Fruit fly (Drosophila melanogaster) whole organism, wandering third instar larva: ENCODE results near the gene alpha-Man-IIa.

ENCODE experiments used
- Abd-B ChIP-seq: fragments of >200 bp; optimal IDR thresholded peaks from 2 replicates; lab custom pipeline; 2017; ENCODE audit warnings: missing biosample characterization, missing genetic modification characterization
- CG32264 ChIP-seq: fragments of 200-800 bp; sonication (Bioruptor generic); optimal IDR thresholded peaks from 2 replicates; lab custom pipeline; 2016; ENCODE audit warnings: missing biosample characterization, missing genetic modification characterization
- CG9705 ChIP-seq: fragments of 200-800 bp; sonication (Bioruptor generic); optimal IDR thresholded peaks from 2 replicates; lab custom pipeline; 2018; ENCODE audit warnings: missing biosample characterization, mild to moderate bottlenecking, missing genetic modification characterization
- CrebA ChIP-seq: fragments of 200-800 bp; sonication (Bioruptor generic); optimal IDR thresholded peaks from 2 replicates; lab custom pipeline; 2016; ENCODE audit warnings: missing biosample characterization, mild to moderate bottlenecking, missing genetic modification characterization, borderline replicate concordance
- Dfd ChIP-seq: fragments of >200 bp; optimal IDR thresholded peaks from 2 replicates; lab custom pipeline; 2017; ENCODE audit warnings: missing biosample characterization, missing genetic modification characterization
- Dif ChIP-seq: fragments of 200-275, 200-300 bp; sonication (Bioruptor generic); optimal IDR thresholded peaks from 2 replicates; lab custom pipeline; 2018; ENCODE audit warnings: missing biosample characterization, missing genetic modification characterization; ENCODE audit not compliant: partially characterized antibody
- GATAd ChIP-seq: sonication (Bioruptor generic); optimal IDR thresholded peaks from 2 replicates; lab custom pipeline; 2016; ENCODE audit warnings: missing biosample characterization, missing genetic modification characterization
- HLH106 ChIP-seq: fragments of 200-800 bp; optimal IDR thresholded peaks from 3 replicates; lab custom pipeline; 2019; ENCODE audit warnings: missing biosample characterization, mild to moderate bottlenecking, missing genetic modification characterization, moderate library complexity
- Hnf4 ChIP-seq: fragments of 200-800 bp; sonication (Bioruptor generic); optimal IDR thresholded peaks from 2 replicates; lab custom pipeline; 2016; ENCODE audit warnings: missing biosample characterization, mild to moderate bottlenecking, missing genetic modification characterization
- Hr78 ChIP-seq: fragments of >200 bp; optimal IDR thresholded peaks from 2 replicates; lab custom pipeline; 2017; ENCODE audit warnings: missing biosample characterization, missing genetic modification characterization
- Hr83 ChIP-seq: fragments of 200-300 bp; sonication (Bioruptor generic); optimal IDR thresholded peaks from 2 replicates; lab custom pipeline; 2016; ENCODE audit warnings: missing biosample characterization, mild to moderate bottlenecking, missing genetic modification characterization, moderate library complexity; ENCODE audit not compliant: poor library complexity, severe bottlenecking
- Jra ChIP-seq: sonication (Bioruptor generic); optimal IDR thresholded peaks from 2 replicates; lab custom pipeline; 2016; ENCODE audit warnings: missing biosample characterization, missing genetic modification characterization
- Mio ChIP-seq: sonication (Bioruptor generic); optimal IDR thresholded peaks from 2 replicates; lab custom pipeline; 2016; ENCODE audit warnings: missing biosample characterization, missing genetic modification characterization
- Myc ChIP-seq: fragments of >200 bp; optimal IDR thresholded peaks from 2 replicates; lab custom pipeline; 2017
- N ChIP-seq: fragments of >200 bp; optimal IDR thresholded peaks from 2 replicates; lab custom pipeline; 2018; ENCODE audit warnings: missing biosample characterization, missing external identifiers, missing genetic modification characterization
- OdsH ChIP-seq: fragments of 200-800 bp; sonication (Bioruptor generic); optimal IDR thresholded peaks from 2 replicates; lab custom pipeline; 2016; ENCODE audit warnings: missing biosample characterization, mild to moderate bottlenecking, missing genetic modification characterization
- Rel ChIP-seq, 2 experiments: fragments of 200-800 bp; sonication (Bioruptor generic) in 1 of 2; optimal IDR thresholded peaks; 2 replicates in 1 of 2; 3 replicates in 1 of 2; lab custom pipeline; 2016 to 2019; ENCODE audit warnings: mild to moderate bottlenecking in 2 of 2, missing biosample characterization in 2 of 2, missing genetic modification characterization in 2 of 2, moderate library complexity in 1 of 2
- Sp1 ChIP-seq: fragments of 200-800 bp; sonication (Bioruptor generic); optimal IDR thresholded peaks from 3 replicates; lab custom pipeline; 2019; ENCODE audit warnings: missing biosample characterization, mild to moderate bottlenecking, missing genetic modification characterization, moderate library complexity
- Vsx2 ChIP-seq: fragments of 200-300, 225-300 bp; sonication (Bioruptor generic); optimal IDR thresholded peaks from 2 replicates; lab custom pipeline; 2018; ENCODE audit warnings: missing biosample characterization, missing genetic modification characterization; ENCODE audit not compliant: partially characterized antibody
- br ChIP-seq: fragments of 200-800 bp; sonication (Bioruptor generic); optimal IDR thresholded peaks from 2 replicates; lab custom pipeline; 2016; ENCODE audit warnings: missing biosample characterization, missing genetic modification characterization
- brk ChIP-seq: fragments of 200-800 bp; sonication (Bioruptor generic); optimal IDR thresholded peaks from 2 replicates; lab custom pipeline; 2016; ENCODE audit warnings: missing biosample characterization, mild to moderate bottlenecking, missing genetic modification characterization
- dl ChIP-seq, 2 experiments: fragments of 175-275, 200-275 bp in 1 of 2; fragments of 200-275 bp in 1 of 2; sonication (Bioruptor generic); optimal IDR thresholded peaks; lab custom pipeline; 2018; ENCODE audit warnings: mild to moderate bottlenecking in 2 of 2, missing biosample characterization in 2 of 2, missing genetic modification characterization in 2 of 2, moderate library complexity in 2 of 2; ENCODE audit not compliant: partially characterized antibody in 2 of 2, insufficient read depth in 1 of 2
- dmrt93B ChIP-seq: fragments of 200-800 bp; sonication (Bioruptor generic); optimal IDR thresholded peaks from 2 replicates; lab custom pipeline; 2018; ENCODE audit warnings: missing biosample characterization, mild to moderate bottlenecking, missing genetic modification characterization
- dsf ChIP-seq: sonication (Bioruptor generic); optimal IDR thresholded peaks from 2 replicates; lab custom pipeline; 2016; ENCODE audit warnings: missing biosample characterization, missing genetic modification characterization, borderline replicate concordance
- ey ChIP-seq: fragments of 200-800 bp; sonication (Bioruptor generic); optimal IDR thresholded peaks from 2 replicates; lab custom pipeline; 2016; ENCODE audit warnings: missing biosample characterization, missing genetic modification characterization
- foxo ChIP-seq, 2 experiments: fragments of 200-800 bp; sonication (Bioruptor generic); optimal IDR thresholded peaks; 2 replicates in 1 of 2; 3 replicates in 1 of 2; lab custom pipeline; 2016 to 2017; ENCODE audit warnings: missing biosample characterization in 2 of 2, missing genetic modification characterization in 2 of 2
- fru ChIP-seq: fragments of 200-800 bp; sonication (Bioruptor generic); optimal IDR thresholded peaks from 3 replicates; lab custom pipeline; 2016; ENCODE audit warnings: missing biosample characterization, mild to moderate bottlenecking, missing genetic modification characterization
- h ChIP-seq: fragments of 200-800 bp; sonication (Bioruptor generic); optimal IDR thresholded peaks from 3 replicates; lab custom pipeline; 2016; ENCODE audit warnings: missing biosample characterization, mild to moderate bottlenecking, missing genetic modification characterization
- jim ChIP-seq: fragments of 175-275, 200-325 bp; sonication (Bioruptor generic); optimal IDR thresholded peaks from 2 replicates; lab custom pipeline; 2016; ENCODE audit warnings: missing biosample characterization, mild to moderate bottlenecking, missing genetic modification characterization
- lola ChIP-seq: fragments of >200 bp; optimal IDR thresholded peaks from 2 replicates; lab custom pipeline; 2017; ENCODE audit warnings: missing biosample characterization, missing genetic modification characterization
- pan ChIP-seq: fragments of >200 bp; optimal IDR thresholded peaks from 2 replicates; lab custom pipeline; 2017
- psq ChIP-seq: fragments of 200-800 bp; sonication (Bioruptor generic); optimal IDR thresholded peaks from 3 replicates; lab custom pipeline; 2017; ENCODE audit warnings: missing biosample characterization, mild to moderate bottlenecking, missing genetic modification characterization, moderate library complexity
- rgr ChIP-seq: fragments of 200-800 bp; sonication (Bioruptor generic); optimal IDR thresholded peaks from 3 replicates; lab custom pipeline; 2016; ENCODE audit warnings: missing biosample characterization, mild to moderate bottlenecking, missing genetic modification characterization
- sage ChIP-seq: fragments of 200-800 bp; sonication (Bioruptor generic); optimal IDR thresholded peaks from 2 replicates; lab custom pipeline; 2016; ENCODE audit warnings: missing biosample characterization, mild to moderate bottlenecking, missing genetic modification characterization
- sv ChIP-seq: fragments of 200-800 bp; sonication (Bioruptor generic); optimal IDR thresholded peaks from 3 replicates; lab custom pipeline; 2016; ENCODE audit warnings: missing biosample characterization, missing genetic modification characterization
- tai ChIP-seq: sonication (Bioruptor generic); optimal IDR thresholded peaks from 2 replicates; lab custom pipeline; 2016; ENCODE audit warnings: missing biosample characterization, missing genetic modification characterization
- usp ChIP-seq: fragments of >200 bp; optimal IDR thresholded peaks from 2 replicates; lab custom pipeline; 2017; ENCODE audit warnings: missing biosample characterization, missing genetic modification characterization
- woc ChIP-seq: sonication (Bioruptor generic); optimal IDR thresholded peaks from 2 replicates; lab custom pipeline; 2016; ENCODE audit warnings: missing biosample characterization, mild to moderate bottlenecking, missing genetic modification characterization

alpha-Man-IIa gene

dm6 chr3R:9390201-9390600, 22.1 kb upstream of the alpha-Man-IIa start:
- no peak for TF ChIP-seq sv
- TF ChIP-seq Dif, result no peak
- TF ChIP-seq Vsx2 (GFP tag; lab: Kevin White, UChicago), result no peak
- no peak for TF ChIP-seq Sp1 (GFP tag; lab: Kevin White, UChicago)
- no peak for TF ChIP-seq ey (GFP tag; lab: Kevin White, UChicago)
- no peak for TF ChIP-seq jim (GFP tag; lab: Kevin White, UChicago)
- no peak for TF ChIP-seq GATAd
- no peak for TF ChIP-seq rgr (GFP tag; lab: Kevin White, UChicago)
- no peak for TF ChIP-seq dmrt93B
- TF ChIP-seq psq (GFP tag; lab: Kevin White, UChicago), result no peak
- TF ChIP-seq CG9705, result no peak
- TF ChIP-seq Mio (GFP tag; lab: Kevin White, UChicago), result no peak
- TF ChIP-seq OdsH (GFP tag; lab: Kevin White, UChicago), result no peak
- TF ChIP-seq dl (GFP tag; optimal IDR thresholded peaks at IDR 0.05; lab: Kevin White, UChicago; ENCODE audit: insufficient read depth in 1 of 2, partially characterized antibody in 2 of 2), result no peak
- TF ChIP-seq tai (GFP tag; lab: Kevin White, UChicago), result no peak

- no peak for TF ChIP-seq CrebA (GFP tag; lab: Kevin White, UChicago)
- TF ChIP-seq sv, result no peak
Observed at dm6 chr3R:9392421-9392820, 19.9 kb upstream of the alpha-Man-IIa start.

- TF ChIP-seq OdsH (GFP tag; lab: Kevin White, UChicago) (peak; percentile 94), Jra (GFP tag; lab: Kevin White, UChicago) (peak; percentile 74), sv (no peak), usp (GFP tag; lab: Kevin White, UChicago) (no peak), Abd-B (GFP tag; lab: Kevin White, UChicago) (no peak), HLH106 (peak; percentile 94), Rel (GFP tag; optimal IDR thresholded peaks at IDR 0.05; lab: Kevin White, UChicago) (peak; percentile 76), Rel (tag; optimal IDR thresholded peaks at IDR 0.05; lab: Kevin White, UChicago) (no peak), Dfd (GFP tag; lab: Kevin White, UChicago) (no peak), CrebA (GFP tag; lab: Kevin White, UChicago) (no peak), dsf (GFP tag; lab: Kevin White, UChicago) (peak; percentile 62), Mio (GFP tag; lab: Kevin White, UChicago) (no peak), ey (GFP tag; lab: Kevin White, UChicago) (peak; percentile 92), lola (GFP tag; lab: Kevin White, UChicago) (no peak), Sp1 (GFP tag; lab: Kevin White, UChicago) (peak; percentile 94), fru (GFP tag; lab: Kevin White, UChicago) (peak; percentile 94), CG32264 (GFP tag; lab: Kevin White, UChicago) (peak; percentile 77), Hr83 (GFP tag; lab: Kevin White, UChicago) (peak; percentile 61), br (GFP tag; lab: Kevin White, UChicago) (peak; percentile 89), dl (GFP tag; optimal IDR thresholded peaks at IDR 0.05; lab: Kevin White, UChicago; ENCODE audit: insufficient read depth in 1 of 2, partially characterized antibody in 2 of 2) (no peak), psq (GFP tag; lab: Kevin White, UChicago) (peak; percentile 86), CG9705 (peak; percentile 81), h (GFP tag; lab: Kevin White, UChicago) (peak; percentile 94), Hnf4 (GFP tag; lab: Kevin White, UChicago) (peak; percentile 89), rgr (GFP tag; lab: Kevin White, UChicago) (peak; percentile 94), dmrt93B (peak; percentile 87), GATAd (peak; percentile 54), Myc (lab: Kevin White, UChicago) (no peak), Hr78 (GFP tag; lab: Kevin White, UChicago) (no peak), sage (GFP tag; lab: Kevin White, UChicago) (peak; percentile 88), woc (GFP tag; lab: Kevin White, UChicago) (peak; percentile 82), jim (GFP tag; lab: Kevin White, UChicago) (no peak), N (GFP tag; lab: Kevin White, UChicago) (no peak), brk (GFP tag; lab: Kevin White, UChicago) (peak; percentile 86), pan (no peak), tai (GFP tag; lab: Kevin White, UChicago) (no peak), Dif (no peak), Vsx2 (GFP tag; lab: Kevin White, UChicago) (no peak), foxo (GFP tag; optimal IDR thresholded peaks at IDR 0.05; lab: Kevin White, UChicago) (peak; percentile 34 to 94)
- TF ChIP-seq, all 38 proteins: peak for 22
Observed at dm6 chr3R:9393542-9394025, 18.8 kb upstream of the alpha-Man-IIa start.
